Worm (Caenorhabditis elegans): ENCODE data around the gene srap-1.

DNA sequence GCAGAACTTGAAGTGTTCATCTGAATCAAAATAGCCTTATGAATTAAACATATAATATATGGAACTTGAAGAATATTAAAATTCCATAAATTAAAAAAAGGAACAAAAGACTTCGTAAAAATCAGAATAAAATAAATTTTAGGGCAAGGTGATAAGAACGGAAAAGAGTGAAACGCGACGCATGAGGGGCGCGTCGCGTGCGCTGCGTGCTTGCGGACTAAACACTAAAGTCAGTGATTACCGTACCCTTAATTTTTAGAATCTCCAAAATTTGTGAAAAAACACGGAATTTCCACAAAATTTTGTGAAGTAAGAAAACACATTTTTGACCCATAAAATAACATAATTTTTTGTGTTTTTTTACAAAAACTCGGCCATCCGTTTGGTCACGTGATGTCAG lies 58.2 kb downstream of the srap-1 start, which contains the start of gene T05B9.1:
- no peak for TF ChIP-seq W03F9.2 (tag; optimal IDR thresholded peaks at IDR 0.05)
- TF ChIP-seq him-1 (tag; optimal IDR thresholded peaks at IDR 0.05) = no peak
- no peak for TF ChIP-seq dao-5 (tag; optimal IDR thresholded peaks at IDR 0.05)
